Fruit fly (Drosophila melanogaster) whole organism, adult: ENCODE data around the gene bam.

Source experiments
- CG11617 ChIP-seq: fragments of 200-800 bp; sonication (Bioruptor generic); optimal IDR thresholded peaks from 2 replicates; lab custom pipeline; 2017; ENCODE audit warnings: mild to moderate bottlenecking, missing biosample characterization, missing genetic modification reagents, missing genetic modification characterization
- CG12768 ChIP-seq: fragments of 200-800 bp; sonication (Bioruptor generic); optimal IDR thresholded peaks from 2 replicates; lab custom pipeline; 2017; ENCODE audit warnings: missing biosample characterization, missing genetic modification characterization, mild to moderate bottlenecking, moderate library complexity, missing genetic modification reagents
- CG14711 ChIP-seq: fragments of 200-800 bp; sonication (Bioruptor generic); optimal IDR thresholded peaks from 2 replicates; lab custom pipeline; 2018; ENCODE audit warnings: missing biosample characterization, mild to moderate bottlenecking, missing genetic modification characterization, moderate library complexity
- CG1620 ChIP-seq: fragments of 200-800 bp; sonication (Bioruptor generic); optimal IDR thresholded peaks from 2 replicates; lab custom pipeline; 2016; ENCODE audit warnings: missing biosample characterization, missing genetic modification characterization
- CG33017 ChIP-seq: fragments of 200-800 bp; sonication (Bioruptor generic); optimal IDR thresholded peaks from 2 replicates; lab custom pipeline; 2018; ENCODE audit warnings: missing biosample characterization, mild to moderate bottlenecking, missing genetic modification characterization, moderate library complexity
- CG5204 ChIP-seq: fragments of 200-800 bp; sonication (Bioruptor generic); optimal IDR thresholded peaks from 2 replicates; lab custom pipeline; 2016; ENCODE audit warnings: missing biosample characterization, missing genetic modification characterization
- CG7045 ChIP-seq: fragments of 200-800 bp; sonication (Bioruptor generic); optimal IDR thresholded peaks from 2 replicates; lab custom pipeline; 2017; ENCODE audit warnings: missing biosample characterization, mild to moderate bottlenecking, missing genetic modification characterization
- CG7101 ChIP-seq: fragments of 200-800 bp; sonication (Bioruptor generic); optimal IDR thresholded peaks from 2 replicates; lab custom pipeline; 2018; ENCODE audit warnings: missing biosample characterization, mild to moderate bottlenecking, missing genetic modification characterization, moderate library complexity
- Clk ChIP-seq: fragments of 200-800 bp; sonication (Bioruptor generic); optimal IDR thresholded peaks from 2 replicates; lab custom pipeline; 2017; ENCODE audit warnings: missing biosample characterization, missing genetic modification characterization
- Crg-1 ChIP-seq: fragments of 200-800 bp; sonication (Bioruptor generic); optimal IDR thresholded peaks from 2 replicates; lab custom pipeline; 2016; ENCODE audit warnings: missing biosample characterization, missing genetic modification characterization
- Hr96 ChIP-seq: fragments of 200-800 bp; sonication (Bioruptor generic); optimal IDR thresholded peaks from 2 replicates; lab custom pipeline; 2016; ENCODE audit warnings: missing biosample characterization, missing genetic modification characterization
- Mnt ChIP-seq: fragments of 200-800 bp; sonication (Bioruptor generic); optimal IDR thresholded peaks from 2 replicates; lab custom pipeline; 2016; ENCODE audit warnings: missing biosample characterization, mild to moderate bottlenecking, missing genetic modification characterization
- bab1 ChIP-seq: fragments of 200-800 bp; sonication (Bioruptor generic); optimal IDR thresholded peaks from 3 replicates; lab custom pipeline; 2019; ENCODE audit warnings: missing biosample characterization, mild to moderate bottlenecking, missing genetic modification characterization, moderate library complexity
- cic ChIP-seq: fragments of 200-800 bp; sonication (Bioruptor generic); optimal IDR thresholded peaks from 2 replicates; lab custom pipeline; 2017; ENCODE audit warnings: missing biosample characterization, mild to moderate bottlenecking, missing genetic modification characterization, moderate library complexity
- cnc ChIP-seq, 2 experiments: fragments of >200 bp; optimal IDR thresholded peaks; 2 replicates each; lab custom pipeline; 2017
- kay ChIP-seq: fragments of 200-800 bp; sonication (Bioruptor generic); peaks from one replicate; lab custom pipeline; 2016; ENCODE audit warnings: missing biosample characterization, missing genetic modification characterization, borderline replicate concordance
- ovo ChIP-seq: fragments of 200-800 bp; sonication (Bioruptor generic); optimal IDR thresholded peaks from 2 replicates; lab custom pipeline; 2016; ENCODE audit warnings: missing biosample characterization, missing genetic modification characterization
- pad ChIP-seq: fragments of 200-800 bp; sonication (Bioruptor generic); optimal IDR thresholded peaks from 3 replicates; lab custom pipeline; 2017; ENCODE audit warnings: missing biosample characterization, missing genetic modification characterization, mild to moderate bottlenecking, moderate library complexity, missing genetic modification reagents
- tj ChIP-seq: fragments of 200-800 bp; sonication (Bioruptor generic); optimal IDR thresholded peaks from 3 replicates; lab custom pipeline; 2017; ENCODE audit warnings: missing biosample characterization, mild to moderate bottlenecking, missing genetic modification characterization, moderate library complexity
- toe ChIP-seq: fragments of 200-800 bp; sonication (Bioruptor generic); optimal IDR thresholded peaks from 2 replicates; lab custom pipeline; 2016; ENCODE audit warnings: missing biosample characterization, missing genetic modification characterization

Gene bam

DNA sequence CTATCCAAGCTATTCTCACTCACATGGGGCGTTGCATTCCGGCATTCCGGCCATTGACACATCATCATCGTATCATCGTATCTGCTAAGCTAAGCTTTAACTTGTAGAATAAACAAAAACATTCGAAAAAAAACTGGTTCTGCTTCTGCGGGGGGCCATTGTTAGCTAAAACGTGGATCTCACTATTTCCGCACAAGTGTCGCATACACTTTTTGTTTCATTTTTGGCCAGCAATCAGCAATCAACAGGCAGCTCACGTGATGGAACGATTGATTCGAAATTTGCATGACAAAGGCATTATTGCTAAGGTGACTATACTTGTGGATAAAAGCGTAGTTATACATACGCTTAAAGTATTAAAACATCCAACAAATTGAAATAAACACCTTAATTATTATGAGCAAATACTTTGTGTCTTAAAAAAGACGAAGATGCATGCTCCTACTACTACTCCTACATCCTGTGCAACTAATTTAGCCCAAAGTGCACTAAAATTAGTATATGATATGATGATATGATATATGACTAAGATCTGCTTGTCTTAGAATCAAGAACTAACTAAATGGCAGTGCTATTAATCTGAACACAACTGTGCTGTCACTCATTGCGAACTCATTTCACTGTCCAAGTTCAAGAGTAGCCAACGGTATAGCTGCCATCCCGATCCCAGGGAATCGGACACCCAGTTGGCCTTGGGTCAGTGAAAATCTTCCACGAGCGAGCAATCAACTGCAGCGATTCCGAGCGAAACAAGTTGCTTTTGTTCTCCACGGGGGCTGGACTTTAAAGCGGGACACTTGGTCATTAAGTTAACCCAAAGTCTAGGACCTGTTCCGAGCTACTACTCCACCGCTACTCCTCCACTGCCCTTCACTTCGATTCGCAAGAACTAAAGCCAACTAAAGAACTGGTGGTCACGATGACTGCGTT, 5.9 kb downstream of the bam start:
- TF ChIP-seq CG12768 (GFP tag; lab: Kevin White, UChicago), result no peak
- no peak for TF ChIP-seq CG1620 (GFP tag; lab: Kevin White, UChicago)
- no peak for TF ChIP-seq CG5204
- TF ChIP-seq pad (GFP tag; lab: Kevin White, UChicago), result no peak
- TF ChIP-seq ovo (GFP tag; lab: Kevin White, UChicago), result no peak
- TF ChIP-seq CG7045 (GFP tag; lab: Kevin White, UChicago), result no peak
- TF ChIP-seq CG11617 (GFP tag; lab: Kevin White, UChicago), result no peak
- TF ChIP-seq CG7101 (tag; lab: Kevin White, UChicago), result no peak
- no peak for TF ChIP-seq Hr96
- no peak for TF ChIP-seq cic (GFP tag; lab: Kevin White, UChicago)
- TF ChIP-seq Crg-1, result no peak
- TF ChIP-seq Mnt, result no peak
- no peak for TF ChIP-seq bab1
- no peak for TF ChIP-seq Clk (GFP tag; lab: Kevin White, UChicago)
- no peak for TF ChIP-seq CG33017

DNA sequence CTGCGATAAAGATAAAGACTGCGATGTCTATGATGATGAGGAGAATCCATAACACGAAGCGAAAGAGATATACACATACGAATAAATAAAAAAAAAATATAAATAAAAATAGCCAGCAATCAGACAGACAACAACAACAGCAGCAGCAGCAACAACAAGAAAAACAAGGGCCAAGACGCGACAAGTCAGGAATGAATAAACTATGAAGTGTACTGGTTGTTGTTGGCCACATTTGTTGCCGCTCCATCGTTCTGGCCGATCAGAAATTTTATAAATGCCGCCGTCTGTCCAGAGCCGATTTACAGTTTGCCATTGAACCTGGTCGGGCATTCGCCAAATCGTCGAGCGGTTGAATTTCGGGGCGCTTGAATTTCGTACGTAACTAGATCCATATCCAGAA, 7.6 kb downstream of the bam start, which contains the start of gene Jhbp7:
Gene Jhbp7 (plus strand): TSS at position 301 of the 400 bp plus-strand sequence.
- TF ChIP-seq Clk (GFP tag; lab: Kevin White, UChicago) (no peak), CG12768 (GFP tag; lab: Kevin White, UChicago) (no peak), ovo (GFP tag; lab: Kevin White, UChicago) (no peak), CG5204 (no peak), CG33017 (no peak), CG7101 (tag; lab: Kevin White, UChicago) (no peak), bab1 (no peak), kay (GFP tag; lab: Kevin White, UChicago) (no peak), pad (GFP tag; lab: Kevin White, UChicago) (no peak), toe (no peak), cnc (optimal IDR thresholded peaks at IDR 0.05; lab: Kevin White, UChicago) (no peak), CG14711 (tag; lab: Kevin White, UChicago) (no peak), CG7045 (GFP tag; lab: Kevin White, UChicago) (no peak), Crg-1 (no peak)

DNA sequence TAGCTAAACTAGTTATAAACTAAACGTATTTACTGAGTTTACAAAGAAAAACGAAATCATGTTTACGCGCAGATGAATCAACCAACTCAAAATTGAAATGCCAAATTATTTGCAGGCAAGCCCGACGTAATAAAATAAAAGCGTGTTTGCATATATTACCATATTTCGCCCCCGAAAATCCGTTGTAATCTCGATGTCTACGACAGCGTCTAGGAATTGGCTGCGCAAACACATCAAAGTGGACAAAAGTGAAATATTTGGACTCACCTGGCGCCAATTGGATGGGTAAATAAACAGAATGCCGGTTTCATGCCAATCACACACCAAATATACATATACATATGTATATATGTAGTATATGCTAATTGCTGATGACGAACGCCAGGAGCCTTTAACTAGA, 8.8 kb downstream of the bam start:
- no peak for TF ChIP-seq cic (GFP tag; lab: Kevin White, UChicago)
- TF ChIP-seq tj, result no peak
- TF ChIP-seq Clk (GFP tag; lab: Kevin White, UChicago), result no peak
- TF ChIP-seq pad (GFP tag; lab: Kevin White, UChicago), result no peak
- no peak for TF ChIP-seq kay (GFP tag; lab: Kevin White, UChicago)
- no peak for TF ChIP-seq CG7045 (GFP tag; lab: Kevin White, UChicago)
- no peak for TF ChIP-seq CG1620 (GFP tag; lab: Kevin White, UChicago)

DNA sequence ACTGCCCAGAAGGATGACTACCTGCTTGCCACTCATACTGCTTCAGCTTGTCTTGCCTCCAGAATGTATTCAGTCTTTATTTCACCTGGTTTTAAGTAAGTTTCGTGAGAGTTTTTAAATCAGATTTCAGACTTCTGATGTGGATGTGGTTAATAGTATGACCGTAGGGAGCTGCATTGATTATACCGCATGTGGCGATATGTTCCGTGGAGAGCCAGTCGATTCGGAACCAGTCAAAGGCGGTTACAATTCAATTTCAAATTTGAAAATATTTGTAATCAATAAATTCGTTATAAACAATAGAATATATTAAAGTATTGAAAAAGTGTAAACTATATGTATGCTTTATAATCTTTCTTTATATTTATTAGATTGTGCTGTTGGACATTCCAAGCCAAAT, 9.5 kb downstream of the bam start, which contains the start of gene Sil1:
Gene Sil1 (minus strand): TSS at position 168 of the 400 bp plus-strand sequence.
- TF ChIP-seq CG33017 (no peak), tj (no peak), toe (no peak), cnc (optimal IDR thresholded peaks at IDR 0.05; lab: Kevin White, UChicago) (no peak), ovo (GFP tag; lab: Kevin White, UChicago) (no peak), kay (GFP tag; lab: Kevin White, UChicago) (no peak), Mnt (no peak), CG7045 (GFP tag; lab: Kevin White, UChicago) (no peak), Crg-1 (no peak), CG1620 (GFP tag; lab: Kevin White, UChicago) (no peak), CG5204 (no peak), Hr96 (no peak), CG7101 (tag; lab: Kevin White, UChicago) (no peak)

DNA sequence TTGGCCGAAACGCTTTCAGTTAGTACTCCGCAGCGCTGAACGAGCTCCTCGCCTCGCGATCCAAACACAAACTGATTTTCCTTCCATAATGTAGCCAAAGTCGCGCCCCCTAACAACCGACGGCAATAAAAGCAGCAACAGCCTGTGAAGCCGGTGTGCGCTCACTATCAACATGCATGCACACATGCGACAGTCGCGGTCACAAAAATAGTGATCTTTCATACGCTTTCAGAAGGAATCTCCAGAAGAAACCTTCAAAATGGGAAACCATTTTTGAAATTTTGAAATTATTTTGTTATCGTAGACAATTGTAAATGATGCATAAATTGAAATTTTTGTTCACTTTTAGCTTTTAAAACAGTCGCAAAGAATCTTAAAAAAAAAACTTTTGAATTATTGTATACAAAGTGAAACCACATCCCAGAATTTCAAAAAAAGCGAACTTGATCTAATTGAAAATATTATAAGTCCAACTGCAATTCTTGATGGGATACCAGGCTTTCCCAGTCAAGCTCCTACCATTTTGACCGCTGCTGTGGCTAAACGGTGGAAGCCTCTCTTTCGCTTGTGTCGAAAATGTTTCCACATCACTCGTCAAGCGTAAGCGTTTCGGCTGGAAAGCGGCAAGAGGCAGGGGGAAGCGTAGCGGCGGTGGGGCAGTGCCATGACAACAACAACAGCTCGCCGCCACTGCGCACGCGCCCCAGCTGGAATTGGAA, 12.5 kb downstream of the bam start, which contains the start of gene Cad96Cb:
Gene Cad96Cb (minus strand): TSS at position 51 of the 719 bp plus-strand sequence.
- no peak for TF ChIP-seq CG1620 (GFP tag; lab: Kevin White, UChicago)

DNA sequence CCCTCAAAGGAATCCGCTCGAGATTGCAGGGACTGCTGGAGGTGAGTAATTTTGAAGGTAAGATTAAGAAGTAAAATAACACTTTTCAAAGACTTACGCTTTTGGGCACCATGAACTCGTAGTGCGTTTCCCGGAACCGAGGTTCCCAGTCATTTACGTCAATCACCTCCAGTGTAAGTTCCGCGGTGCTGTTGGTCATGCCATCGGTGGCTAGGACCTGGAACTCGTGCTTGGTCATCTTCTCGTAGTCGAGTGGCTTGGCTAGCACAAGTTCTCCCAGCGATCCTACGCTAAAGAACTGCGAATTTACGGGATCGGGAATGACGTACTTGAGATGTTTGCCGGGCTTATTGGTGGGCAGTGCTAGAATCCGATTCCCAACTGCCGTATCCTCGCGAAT, 19.4 kb downstream of the bam start:
- TF ChIP-seq tj (no peak), ovo (GFP tag; lab: Kevin White, UChicago) (no peak), CG12768 (GFP tag; lab: Kevin White, UChicago) (no peak), kay (GFP tag; lab: Kevin White, UChicago) (no peak), cnc (optimal IDR thresholded peaks at IDR 0.05; lab: Kevin White, UChicago) (no peak), Hr96 (no peak), CG14711 (tag; lab: Kevin White, UChicago) (no peak), toe (no peak), CG11617 (GFP tag; lab: Kevin White, UChicago) (no peak), CG7101 (tag; lab: Kevin White, UChicago) (no peak), CG7045 (GFP tag; lab: Kevin White, UChicago) (no peak), Crg-1 (no peak), pad (GFP tag; lab: Kevin White, UChicago) (no peak), cic (GFP tag; lab: Kevin White, UChicago) (no peak), Clk (GFP tag; lab: Kevin White, UChicago) (no peak), CG33017 (no peak), bab1 (no peak), CG5204 (no peak)
